Fruit fly (Drosophila melanogaster) whole organism, embryonic: Measurements from ENCODE around the gene Uev1A.

ENCODE experiments used
- BEAF-32 ChIP-seq: fragments of 200-800 bp; sonication (Bioruptor generic); optimal IDR thresholded peaks from 3 replicates; lab custom pipeline; 2017; ENCODE audit warnings: missing biosample characterization, missing genetic modification characterization, mild to moderate bottlenecking, moderate library complexity, missing genetic modification reagents
- CG10267 ChIP-seq: fragments of 200-800 bp; sonication (Bioruptor generic); optimal IDR thresholded peaks from 2 replicates; lab custom pipeline; 2018; ENCODE audit warnings: missing biosample characterization, mild to moderate bottlenecking, missing genetic modification characterization, moderate library complexity
- CG11247 ChIP-seq: fragments of 200-800 bp; sonication (Bioruptor generic); IDR thresholded peaks from 2 replicates; pipeline ENCODE4 v1.3.6; 2022; ENCODE audit warnings: missing biosample characterization, missing genetic modification characterization
- CG12155 ChIP-seq: fragments of 200-800 bp; sonication (Bioruptor generic); optimal IDR thresholded peaks from 3 replicates; lab custom pipeline; 2016; ENCODE audit warnings: missing biosample characterization, missing genetic modification characterization
- CG13287 ChIP-seq: fragments of 200-800 bp; sonication (Bioruptor generic); IDR thresholded peaks from 2 replicates; pipeline ENCODE4 v1.3.6; 2022; ENCODE audit warnings: missing biosample characterization, missing genetic modification characterization; ENCODE audit not compliant: partially characterized antibody
- CG14014 ChIP-seq: fragments of 200-800 bp; sonication (Bioruptor generic); IDR thresholded peaks from 2 replicates; pipeline ENCODE4 v1.3.6; 2022; ENCODE audit warnings: missing biosample characterization, missing genetic modification characterization
- CG15269 ChIP-seq: fragments of 200-800 bp; sonication (Bioruptor generic); optimal IDR thresholded peaks from 2 replicates; lab custom pipeline; 2018; ENCODE audit warnings: missing biosample characterization, mild to moderate bottlenecking, missing genetic modification characterization, moderate library complexity
- CG17612 ChIP-seq: fragments of 200-800 bp; sonication (Bioruptor generic); IDR thresholded peaks from 2 replicates; pipeline ENCODE4 v1.3.6; 2022; ENCODE audit warnings: missing biosample characterization, missing genetic modification characterization
- CG2712 ChIP-seq: fragments of 200-800 bp; optimal IDR thresholded peaks from 3 replicates; lab custom pipeline; 2019; ENCODE audit warnings: missing biosample characterization, mild to moderate bottlenecking, missing genetic modification characterization, moderate library complexity
- CG3847 ChIP-seq: fragments of 200-800 bp; sonication (Bioruptor generic); IDR thresholded peaks from 2 replicates; pipeline ENCODE4 v1.3.6; 2022; ENCODE audit warnings: missing biosample characterization, missing genetic modification characterization
- CG7745 ChIP-seq: fragments of 200-800 bp; sonication (Bioruptor generic); optimal IDR thresholded peaks from 2 replicates; lab custom pipeline; 2018; ENCODE audit warnings: missing biosample characterization, mild to moderate bottlenecking, missing genetic modification characterization, moderate library complexity
- CG8290 ChIP-seq, 3 experiments: fragments of 200-800 bp; sonication (Bioruptor generic); optimal IDR thresholded peaks; 2 replicates each; lab custom pipeline; 2016 to 2019; ENCODE audit warnings: missing biosample characterization in 3 of 3, missing genetic modification characterization in 3 of 3, mild to moderate bottlenecking in 2 of 3, moderate library complexity in 1 of 3
- CG9797 ChIP-seq: fragments of 200-800 bp; sonication (Bioruptor generic); optimal IDR thresholded peaks from 3 replicates; lab custom pipeline; 2018; ENCODE audit warnings: missing biosample characterization, mild to moderate bottlenecking, missing genetic modification characterization
- Camta ChIP-seq: fragments of 200-800 bp; sonication (Bioruptor generic); optimal IDR thresholded peaks from 2 replicates; lab custom pipeline; 2016; ENCODE audit warnings: missing biosample characterization, missing genetic modification characterization
- CrebB ChIP-seq: fragments of 200-800 bp; sonication (Bioruptor generic); optimal IDR thresholded peaks from 3 replicates; lab custom pipeline; 2018; ENCODE audit warnings: missing biosample characterization, mild to moderate bottlenecking, missing genetic modification characterization
- Doc3 ChIP-seq: fragments of 200-800 bp; sonication (Bioruptor generic); IDR thresholded peaks from 3 replicates; pipeline ENCODE4 v1.3.6; 2022; ENCODE audit warnings: missing biosample characterization, missing genetic modification characterization; ENCODE audit not compliant: partially characterized antibody
- Drgx ChIP-seq: fragments of 200-800 bp; sonication (Bioruptor generic); IDR thresholded peaks from 2 replicates; pipeline ENCODE4 v1.3.6; 2022; ENCODE audit warnings: missing biosample characterization, missing genetic modification characterization
- E2f2 ChIP-seq: fragments of 200-800 bp; sonication (Bioruptor generic); IDR thresholded peaks from 2 replicates; pipeline ENCODE4 v1.3.6; 2022; ENCODE audit warnings: missing biosample characterization, missing genetic modification characterization
- Fer1 ChIP-seq: fragments of 200-800 bp; sonication (Bioruptor generic); optimal IDR thresholded peaks from 2 replicates; lab custom pipeline; 2017; ENCODE audit warnings: missing biosample characterization, mild to moderate bottlenecking, missing genetic modification characterization
- Gsc ChIP-seq: fragments of 200-800 bp; sonication (Bioruptor generic); IDR thresholded peaks from 2 replicates; pipeline ENCODE4 v1.3.6; 2022; ENCODE audit warnings: missing biosample characterization, missing genetic modification characterization
- HLHmδ ChIP-seq: fragments of 200-800 bp; sonication (Bioruptor generic); optimal IDR thresholded peaks from 2 replicates; lab custom pipeline; 2018; ENCODE audit warnings: missing biosample characterization, mild to moderate bottlenecking, missing genetic modification characterization, moderate library complexity
- Hand ChIP-seq: fragments of 200-800 bp; sonication (Bioruptor generic); optimal IDR thresholded peaks from 2 replicates; lab custom pipeline; 2017; ENCODE audit warnings: mild to moderate bottlenecking, missing biosample characterization, missing genetic modification reagents, missing genetic modification characterization
- MESR4 ChIP-seq: fragments of 200-800 bp; sonication (Bioruptor generic); optimal IDR thresholded peaks from 2 replicates; lab custom pipeline; 2018; ENCODE audit warnings: missing biosample characterization, mild to moderate bottlenecking, missing genetic modification characterization, moderate library complexity
- Myb ChIP-seq: fragments of 200-800 bp; sonication (Bioruptor generic); optimal IDR thresholded peaks from 2 replicates; lab custom pipeline; 2016; ENCODE audit warnings: missing biosample characterization, missing genetic modification characterization
- Nf-YA ChIP-seq: fragments of 200-800 bp; sonication (Bioruptor generic); IDR thresholded peaks from 2 replicates; pipeline ENCODE4 v1.3.6; 2022; ENCODE audit warnings: missing biosample characterization, missing genetic modification characterization
- NfI ChIP-seq: fragments of 200-800 bp; sonication (Bioruptor generic); optimal IDR thresholded peaks from 3 replicates; lab custom pipeline; 2018; ENCODE audit warnings: missing biosample characterization, mild to moderate bottlenecking, missing genetic modification characterization, moderate library complexity
- Ravus ChIP-seq: fragments of 200-800 bp; sonication (Bioruptor generic); IDR thresholded peaks from 2 replicates; pipeline ENCODE4 v1.3.6; 2022; ENCODE audit warnings: missing biosample characterization, missing genetic modification characterization
- Rfx ChIP-seq: fragments of 200-800 bp; sonication (Bioruptor generic); IDR thresholded peaks from 2 replicates; pipeline ENCODE4 v1.3.6; 2022; ENCODE audit warnings: missing biosample characterization, missing genetic modification characterization
- Taf1 ChIP-seq: fragments of 200-800 bp; sonication (Bioruptor generic); IDR thresholded peaks from 2 replicates; pipeline ENCODE4 v1.3.6; 2022; ENCODE audit warnings: missing biosample characterization, missing genetic modification characterization
- bigmax ChIP-seq: fragments of 200-800 bp; sonication (Bioruptor generic); optimal IDR thresholded peaks from 2 replicates; lab custom pipeline; 2018; ENCODE audit warnings: missing biosample characterization, mild to moderate bottlenecking, missing genetic modification characterization
- cg ChIP-seq: fragments of 200-800 bp; sonication (Bioruptor generic); optimal IDR thresholded peaks from 3 replicates; lab custom pipeline; 2019; ENCODE audit warnings: missing biosample characterization, mild to moderate bottlenecking, missing genetic modification characterization, moderate library complexity
- chm ChIP-seq: fragments of 200-800 bp; sonication (Bioruptor generic); IDR thresholded peaks from 2 replicates; pipeline ENCODE4 v1.3.6; 2022; ENCODE audit warnings: missing biosample characterization, missing genetic modification characterization
- ci ChIP-seq: fragments of 200-800 bp; sonication (Bioruptor generic); IDR thresholded peaks from 3 replicates; pipeline ENCODE4 v1.3.6; 2022; ENCODE audit warnings: missing biosample characterization, missing genetic modification characterization
- dm ChIP-seq: fragments of 200-800 bp; sonication (Bioruptor generic); optimal IDR thresholded peaks from 3 replicates; lab custom pipeline; 2016; ENCODE audit warnings: missing biosample characterization, missing genetic modification characterization
- emc ChIP-seq: fragments of 200-800 bp; sonication (Bioruptor generic); optimal IDR thresholded peaks from 2 replicates; lab custom pipeline; 2016; ENCODE audit warnings: missing biosample characterization, missing genetic modification characterization
- grn ChIP-seq: fragments of 200-800 bp; sonication (Bioruptor generic); optimal IDR thresholded peaks from 3 replicates; lab custom pipeline; 2017; ENCODE audit warnings: missing biosample characterization, missing genetic modification characterization
- gsb-n ChIP-seq: fragments of 200-800 bp; sonication (Bioruptor generic); optimal IDR thresholded peaks from 3 replicates; lab custom pipeline; 2018; ENCODE audit warnings: missing biosample characterization, mild to moderate bottlenecking, missing genetic modification characterization
- klu ChIP-seq: fragments of 200-800 bp; sonication (Bioruptor generic); IDR thresholded peaks from 2 replicates; pipeline ENCODE4 v1.3.6; 2022; ENCODE audit warnings: missing biosample characterization, missing genetic modification characterization
- kni ChIP-seq: fragments of 200-800 bp; sonication (Bioruptor generic); optimal IDR thresholded peaks from 3 replicates; lab custom pipeline; 2017; ENCODE audit warnings: mild to moderate bottlenecking, missing biosample characterization, missing genetic modification reagents, missing genetic modification characterization
- onecut ChIP-seq: fragments of 200-800 bp; sonication (Bioruptor generic); IDR thresholded peaks from 2 replicates; pipeline ENCODE4 v1.3.6; 2022; ENCODE audit warnings: missing biosample characterization, missing genetic modification characterization
- schlank ChIP-seq: fragments of 200-800 bp; sonication (Bioruptor generic); optimal IDR thresholded peaks from 2 replicates; lab custom pipeline; 2018; ENCODE audit warnings: missing biosample characterization, mild to moderate bottlenecking, missing genetic modification characterization
- slp2 ChIP-seq: fragments of 200-800 bp; sonication (Bioruptor generic); optimal IDR thresholded peaks from 2 replicates; lab custom pipeline; 2016; ENCODE audit warnings: missing biosample characterization, missing genetic modification characterization
- sqz ChIP-seq: fragments of 200-800 bp; sonication (Bioruptor generic); optimal IDR thresholded peaks from 3 replicates; lab custom pipeline; 2018; ENCODE audit warnings: missing biosample characterization, mild to moderate bottlenecking, missing genetic modification characterization
- twi ChIP-seq: fragments of 200-800 bp; optimal IDR thresholded peaks from 2 replicates; lab custom pipeline; 2019; ENCODE audit warnings: missing biosample characterization, mild to moderate bottlenecking, missing genetic modification characterization, moderate library complexity

Uev1A gene

DNA sequence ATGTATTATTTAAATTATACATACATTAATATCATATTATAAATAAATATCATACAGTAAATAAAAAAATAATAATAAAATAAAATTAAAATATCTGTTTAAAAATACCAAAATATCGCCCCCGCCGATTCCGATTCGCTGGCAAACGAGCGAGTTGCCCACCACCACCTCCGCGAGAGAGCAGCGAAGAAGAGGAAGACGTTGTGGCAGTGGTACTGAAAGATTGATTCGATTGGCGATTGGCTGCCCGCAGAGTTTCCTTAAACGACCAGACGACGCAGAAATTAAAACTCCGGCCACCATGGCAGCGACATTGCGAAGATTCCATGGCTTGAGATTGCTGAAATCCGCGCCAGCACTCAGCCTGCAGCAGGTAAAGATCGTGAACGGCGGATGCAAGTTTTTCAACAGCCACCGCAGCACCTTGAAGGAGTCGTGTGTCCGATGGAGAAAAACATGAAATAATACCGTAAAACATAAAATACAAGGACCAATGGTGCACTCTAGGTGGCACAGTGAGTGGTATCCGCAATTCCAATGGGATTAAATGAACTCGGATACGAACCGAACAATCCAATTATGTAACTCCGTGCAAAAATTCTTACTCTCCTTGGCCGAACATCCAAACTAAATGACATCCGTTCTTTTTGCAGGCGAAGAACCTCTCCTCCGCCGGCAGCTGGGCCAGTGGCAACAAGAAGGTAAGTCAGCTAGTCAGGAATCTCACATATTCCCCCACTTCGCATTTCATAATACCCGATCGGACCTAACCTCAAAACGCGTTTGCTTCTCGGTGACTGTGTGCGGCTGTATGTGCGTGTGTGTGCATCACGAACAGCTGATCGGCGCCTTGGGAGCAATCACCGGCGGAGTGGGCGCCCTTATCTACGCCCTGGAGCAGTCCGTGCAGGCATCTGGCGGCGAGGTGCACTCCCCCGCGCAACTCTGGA lies 5.7 kb downstream of the Uev1A start, which contains the start of gene Cyt-c1 (continued):
- TF ChIP-seq ci (GFP tag; lab: Robert Waterston, UW): 0 out of 3 replicates have a peak, but pooled peaks have one; percentile 44
- 0 out of 2 replicates have a peak, but pooled peaks have one; percentile 11 for TF ChIP-seq E2f2
- TF ChIP-seq Myb (GFP tag; lab: Kevin White, UChicago): no peak
- TF ChIP-seq bigmax: peak; percentile 99
- no peak for TF ChIP-seq slp2 (GFP tag; lab: Kevin White, UChicago)
- peak; percentile 43 for TF ChIP-seq Rfx
- peak; percentile 23 for TF ChIP-seq grn (GFP tag; lab: Kevin White, UChicago)
- peak; percentile 51; the same call in 1 of the 3 replicates for TF ChIP-seq Doc3 (GFP tag; lab: Robert Waterston, UW)
- peak; percentile 61 for TF ChIP-seq BEAF-32 (GFP tag; lab: Kevin White, UChicago)

DNA sequence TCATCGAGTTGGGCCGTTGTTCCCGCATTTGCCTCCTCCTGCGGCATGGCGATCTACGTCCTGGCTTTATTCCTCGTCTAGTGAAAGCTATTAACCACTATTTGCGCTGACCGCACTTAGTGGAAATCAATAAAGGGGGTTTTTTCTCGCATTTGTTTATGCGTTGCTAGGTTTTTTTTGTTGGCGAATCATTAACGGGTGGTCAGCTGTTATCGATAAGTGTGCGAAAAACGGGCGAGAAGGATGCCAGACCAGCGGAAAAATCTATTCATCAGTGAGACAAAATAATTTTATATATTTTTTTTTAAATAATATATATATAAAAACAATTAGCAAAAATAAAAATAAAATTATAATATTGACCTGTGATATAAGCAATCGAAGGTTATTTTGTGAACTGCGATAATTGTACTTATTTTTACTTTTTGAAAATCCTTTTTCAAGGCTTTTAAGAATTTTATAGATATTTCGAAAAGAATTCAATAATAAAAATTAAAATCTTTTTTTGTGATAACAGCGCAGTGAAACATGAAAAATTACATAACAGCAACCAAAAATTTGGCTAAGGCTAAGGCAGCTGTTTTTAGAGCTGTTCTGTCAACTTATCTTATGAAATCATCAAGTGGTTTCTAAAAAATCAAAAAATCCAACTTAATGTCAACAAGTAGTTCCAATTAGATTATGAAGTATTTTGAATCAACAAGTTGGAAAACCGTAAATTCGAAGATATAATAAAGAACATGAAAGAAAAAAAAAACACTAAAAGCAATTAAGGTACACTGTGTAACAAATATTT lies 6.6 kb downstream of the Uev1A start, which contains the start of gene Klp64D:
Klp64D (minus strand) TSS at position 185 of the 796 bp plus-strand sequence.
- peak; percentile 49 for TF ChIP-seq onecut (GFP tag; lab: Robert Waterston, UW)
- no peak for TF ChIP-seq Camta
- TF ChIP-seq HLHmδ: no peak
- no peak for TF ChIP-seq CG11247 (GFP tag; lab: Robert Waterston, UW)
- TF ChIP-seq Nf-YA (GFP tag; lab: Robert Waterston, UW): no peak
- TF ChIP-seq CG2712 (tag; lab: Kevin White, UChicago): peak; percentile 55
- TF ChIP-seq MESR4: peak; percentile 93
- no peak for TF ChIP-seq kni (GFP tag; lab: Kevin White, UChicago)
- TF ChIP-seq NfI (GFP tag; lab: Kevin White, UChicago): peak; percentile 51
- TF ChIP-seq chm (GFP tag; lab: Robert Waterston, UW): no peak
- no peak for TF ChIP-seq Ravus (GFP tag; lab: Robert Waterston, UW)
- TF ChIP-seq Hand (GFP tag; lab: Kevin White, UChicago): no peak
- TF ChIP-seq klu: no peak
- peak; percentile 10; the same call in 1 of the 2 replicates for TF ChIP-seq CG14014
- TF ChIP-seq CG9797: no peak
- TF ChIP-seq Myb (GFP tag; lab: Kevin White, UChicago): peak; percentile 2
- peak; percentile 26 for TF ChIP-seq Fer1
- no peak for TF ChIP-seq Gsc (GFP tag; lab: Robert Waterston, UW)
- TF ChIP-seq Taf1 (GFP tag; lab: Robert Waterston, UW): 0 out of 2 replicates have a peak, but pooled peaks have one; percentile 38
- no peak for TF ChIP-seq schlank (tag; lab: Kevin White, UChicago)
- TF ChIP-seq CG8290 (GFP tag; optimal IDR thresholded peaks at IDR 0.05; lab: Kevin White, UChicago): no peak
- TF ChIP-seq CG8290 (tag; optimal IDR thresholded peaks at IDR 0.05; lab: Kevin White, UChicago): peak in 1 of 2 experiments; percentile 3
- TF ChIP-seq sqz (GFP tag; lab: Kevin White, UChicago): peak; percentile 83
- peak; percentile 56 for TF ChIP-seq Rfx
- peak; percentile 52 for TF ChIP-seq CG13287 (GFP tag; lab: Robert Waterston, UW)
- no peak for TF ChIP-seq Drgx
- no peak for TF ChIP-seq CG17612
- peak; percentile 33 for TF ChIP-seq CG10267 (tag; lab: Kevin White, UChicago)
- TF ChIP-seq twi (tag; lab: Kevin White, UChicago): peak; percentile 14
- TF ChIP-seq CG7745 (tag; lab: Kevin White, UChicago): no peak
- TF ChIP-seq emc (GFP tag; lab: Kevin White, UChicago): no peak
- TF ChIP-seq gsb-n (tag; lab: Kevin White, UChicago): no peak
- TF ChIP-seq Doc3 (GFP tag; lab: Robert Waterston, UW): 0 out of 3 replicates have a peak, but pooled peaks have one; percentile 30
- peak; percentile 11 for TF ChIP-seq CG12155 (GFP tag; lab: Kevin White, UChicago)
- peak; percentile 59 for TF ChIP-seq CG3847
- no peak for TF ChIP-seq CrebB (tag; lab: Kevin White, UChicago)
- TF ChIP-seq CG15269 (tag; lab: Kevin White, UChicago): peak; percentile 47
- no peak for TF ChIP-seq dm
- peak; percentile 55 for TF ChIP-seq cg (GFP tag; lab: Kevin White, UChicago)
